Worm (Caenorhabditis elegans) whole organism, L2 larva: ENCODE measurements around the gene lron-7.
A peak's percentile ranks its signal among the peaks of the same experiment; 100 is the strongest.

ENCODE experiments used
- F13H6.1 ChIP-seq: sonication (generic microtip); optimal IDR thresholded peaks from 2 replicates; lab custom pipeline; 2016; ENCODE audit warnings: missing genetic modification characterization, missing compliant biosample characterization
- crh-2 ChIP-seq: sonication (generic microtip); optimal IDR thresholded peaks from 2 replicates; lab custom pipeline; 2017; ENCODE audit warnings: missing biosample characterization, missing genetic modification characterization
- fos-1 ChIP-seq: fragments of 150-350 bp; optimal IDR thresholded peaks from 2 replicates; lab custom pipeline; 2014; ENCODE audit warnings: missing biosample characterization, missing genetic modification characterization
- nhr-10 ChIP-seq: sonication (generic microtip); optimal IDR thresholded peaks from 2 replicates; lab custom pipeline; 2017; ENCODE audit warnings: missing biosample characterization, missing genetic modification characterization
- nhr-11 ChIP-seq: fragments of 150-350 bp; optimal IDR thresholded peaks from 2 replicates; lab custom pipeline; 2014; ENCODE audit warnings: missing biosample characterization, missing genetic modification characterization
- nhr-25 ChIP-seq: fragments of 150-350 bp; sonication (generic microtip); optimal IDR thresholded peaks from 3 replicates; lab custom pipeline; 2014; ENCODE audit warnings: missing biosample characterization, missing genetic modification characterization
- skn-1 ChIP-seq: sonication (generic microtip); optimal IDR thresholded peaks from 2 replicates; lab custom pipeline; 2017; ENCODE audit warnings: missing biosample characterization, missing genetic modification characterization
- sma-3 ChIP-seq: sonication (generic microtip); optimal IDR thresholded peaks from 2 replicates; lab custom pipeline; 2016; ENCODE audit warnings: missing genetic modification reagents, missing genetic modification characterization, missing compliant biosample characterization
- sma-9 ChIP-seq, 2 experiments: fragments of 150-350 bp in 1 of 2; sonication (generic microtip) in 1 of 2; optimal IDR thresholded peaks; 2 replicates each; lab custom pipeline; 2014 to 2016; ENCODE audit warnings: missing genetic modification characterization in 2 of 2, mild to moderate bottlenecking in 1 of 2, missing biosample characterization in 1 of 2, missing compliant biosample characterization in 1 of 2, missing genetic modification reagents in 1 of 2, moderate library complexity in 1 of 2
- snpc-4 ChIP-seq: fragments of 150-350 bp; optimal IDR thresholded peaks from 2 replicates; lab custom pipeline; 2014; ENCODE audit warnings: missing biosample characterization, missing genetic modification characterization
- zag-1 ChIP-seq: fragments of 150-350 bp; optimal IDR thresholded peaks from 2 replicates; lab custom pipeline; 2014; ENCODE audit warnings: missing biosample characterization, missing genetic modification characterization
- ztf-4 ChIP-seq: fragments of 150-350 bp; optimal IDR thresholded peaks from 2 replicates; lab custom pipeline; 2014; ENCODE audit warnings: missing biosample characterization, missing genetic modification characterization

lron-7 gene

ce11 chrX:7343218-7343617, 51.3 kb downstream of the lron-7 start:
- peak; percentile 76 for TF ChIP-seq skn-1 (tag; lab: Kevin White, UChicago)
- peak; percentile 39 for TF ChIP-seq fos-1
- TF ChIP-seq crh-2 (tag; lab: Kevin White, UChicago), result peak; percentile 5
- no peak for TF ChIP-seq ztf-4 (tag; lab: Kevin White, UChicago)
- TF ChIP-seq, all 48 proteins: peak for 3

ce11 chrX:7343747-7344146, 51.8 kb downstream of the lron-7 start, which contains the start of gene C07D8.5:
TSS of gene C07D8.5 (plus strand) at chrX:7344047.
- TF ChIP-seq nhr-11 (no peak), F13H6.1 (tag; lab: Kevin White, UChicago) (no peak), zag-1 (no peak), sma-9 (GFP tag; optimal IDR thresholded peaks at IDR 0.05; lab: Kevin White, UChicago) (no peak), sma-9 (tag; optimal IDR thresholded peaks at IDR 0.05; lab: Kevin White, UChicago) (no peak), sma-3 (GFP tag; lab: Kevin White, UChicago) (no peak), nhr-10 (tag; lab: Kevin White, UChicago) (no peak), snpc-4 (tag; lab: Kevin White, UChicago) (no peak), nhr-25 (tag; lab: Kevin White, UChicago) (no peak)
- TF ChIP-seq, all 48 proteins: peak for 0
